Fruit fly (Drosophila melanogaster) whole organism, embryonic: ENCODE measurements around the gene HemK1.

Experiments used
- Asciz ChIP-seq: fragments of 200-800 bp; sonication (Bioruptor generic); optimal IDR thresholded peaks from 2 replicates; lab custom pipeline; 2017; ENCODE audit warnings: missing biosample characterization, mild to moderate bottlenecking, missing genetic modification characterization, missing genetic modification reagents
- CG12155 ChIP-seq: fragments of 200-800 bp; sonication (Bioruptor generic); optimal IDR thresholded peaks from 3 replicates; lab custom pipeline; 2016; ENCODE audit warnings: missing biosample characterization, missing genetic modification characterization
- CG15073 ChIP-seq: fragments of 200-800 bp; sonication (Bioruptor generic); optimal IDR thresholded peaks from 2 replicates; lab custom pipeline; 2016; ENCODE audit warnings: missing biosample characterization, missing genetic modification characterization
- CG17568 ChIP-seq: fragments of 200-800 bp; sonication (Bioruptor generic); optimal IDR thresholded peaks from 2 replicates; lab custom pipeline; 2018; ENCODE audit warnings: missing biosample characterization, mild to moderate bottlenecking, missing genetic modification characterization, moderate library complexity
- CG3726 ChIP-seq: fragments of 200-800 bp; sonication (Bioruptor generic); IDR thresholded peaks from 3 replicates; pipeline ENCODE4, ENCODE4 v1.3.6; 2022; ENCODE audit warnings: missing biosample characterization, missing genetic modification characterization
- CG7271 ChIP-seq: fragments of 200-800 bp; sonication (Bioruptor generic); optimal IDR thresholded peaks from 2 replicates; lab custom pipeline; 2018; ENCODE audit warnings: missing biosample characterization, mild to moderate bottlenecking, missing genetic modification characterization, moderate library complexity
- NC2α ChIP-seq: fragments of 200-800 bp; sonication (Bioruptor generic); optimal IDR thresholded peaks from 2 replicates; lab custom pipeline; 2016; ENCODE audit warnings: missing biosample characterization, missing genetic modification characterization
- h ChIP-seq: fragments of >200 bp; optimal IDR thresholded peaks from 2 replicates; lab custom pipeline; 2017
- kah ChIP-seq: fragments of 200-800 bp; sonication (Bioruptor generic); optimal IDR thresholded peaks from 2 replicates; lab custom pipeline; 2018; ENCODE audit warnings: missing biosample characterization, mild to moderate bottlenecking, missing genetic modification characterization
- phol ChIP-seq: fragments of 200-800 bp; sonication (Bioruptor generic); optimal IDR thresholded peaks from 3 replicates; lab custom pipeline; 2018; ENCODE audit warnings: missing biosample characterization, mild to moderate bottlenecking, missing genetic modification characterization, moderate library complexity
- row ChIP-seq: fragments of 200-800 bp; sonication (Bioruptor generic); IDR thresholded peaks from 3 replicates; pipeline ENCODE4 v1.3.6; 2022; ENCODE audit warnings: missing biosample characterization, missing genetic modification characterization
- run ChIP-seq: fragments of 200-800 bp; sonication (Bioruptor generic); optimal IDR thresholded peaks from 3 replicates; lab custom pipeline; 2018; ENCODE audit warnings: missing biosample characterization, mild to moderate bottlenecking, missing genetic modification characterization

dm6 chr2L:6455032-6455954 is 12.2 kb downstream of the HemK1 start, which contains the start of gene retm:
- TF ChIP-seq phol (tag; lab: Kevin White, UChicago) (no peak), NC2α (GFP tag; lab: Kevin White, UChicago) (no peak), run (tag; lab: Kevin White, UChicago) (no peak), CG15073 (GFP tag; lab: Kevin White, UChicago) (no peak), row (GFP tag; lab: Robert Waterston, UW) (no peak), CG7271 (tag; lab: Kevin White, UChicago) (peak; percentile 20), kah (GFP tag; lab: Kevin White, UChicago) (no peak), Asciz (no peak), CG3726 (GFP tag; lab: Robert Waterston, UW) (no peak), h (lab: Kevin White, UChicago) (no peak), CG17568 (GFP tag; lab: Kevin White, UChicago) (peak; percentile 39), CG12155 (no peak)
